Fruit fly (Drosophila melanogaster): Measurements from ENCODE around the gene CG17991.

- no peak for TF ChIP-seq ranshi (GFP tag; IDR thresholded peaks at IDR 0.05)
- no peak for TF ChIP-seq CG18011 (GFP tag; optimal IDR thresholded peaks at IDR 0.05)
- no peak for TF ChIP-seq CG8478 (optimal IDR thresholded peaks at IDR 0.05)
- no peak for TF ChIP-seq ci (GFP tag; IDR thresholded peaks at IDR 0.05)
- TF ChIP-seq lab (GFP tag; optimal IDR thresholded peaks at IDR 0.05): no peak
- TF ChIP-seq Dbx (GFP tag; IDR thresholded peaks at IDR 0.05): no peak
- no peak for TF ChIP-seq dmrt11E (tag; optimal IDR thresholded peaks at IDR 0.05)
- TF ChIP-seq CG2889 (GFP tag; IDR thresholded peaks at IDR 0.05): no peak
- no peak for TF ChIP-seq sna (GFP tag; IDR thresholded peaks at IDR 0.05; ENCODE audit: partially characterized antibody)
- TF ChIP-seq chn (GFP tag; optimal IDR thresholded peaks at IDR 0.05): no peak
- no peak for TF ChIP-seq NFAT (GFP tag; IDR thresholded peaks at IDR 0.05)
- TF ChIP-seq nerfin-1 (tag; optimal IDR thresholded peaks at IDR 0.05): no peak
- no peak for TF ChIP-seq CG17568 (GFP tag; optimal IDR thresholded peaks at IDR 0.05)
- no peak for TF ChIP-seq z (GFP tag; IDR thresholded peaks at IDR 0.05)
Observed at dm6 chr3R:27226080-27226648, 14.9 kb upstream of the CG17991 start.
